Fruit fly (Drosophila melanogaster): ENCODE results near the gene CG17321.

CG17321 gene

DNA sequence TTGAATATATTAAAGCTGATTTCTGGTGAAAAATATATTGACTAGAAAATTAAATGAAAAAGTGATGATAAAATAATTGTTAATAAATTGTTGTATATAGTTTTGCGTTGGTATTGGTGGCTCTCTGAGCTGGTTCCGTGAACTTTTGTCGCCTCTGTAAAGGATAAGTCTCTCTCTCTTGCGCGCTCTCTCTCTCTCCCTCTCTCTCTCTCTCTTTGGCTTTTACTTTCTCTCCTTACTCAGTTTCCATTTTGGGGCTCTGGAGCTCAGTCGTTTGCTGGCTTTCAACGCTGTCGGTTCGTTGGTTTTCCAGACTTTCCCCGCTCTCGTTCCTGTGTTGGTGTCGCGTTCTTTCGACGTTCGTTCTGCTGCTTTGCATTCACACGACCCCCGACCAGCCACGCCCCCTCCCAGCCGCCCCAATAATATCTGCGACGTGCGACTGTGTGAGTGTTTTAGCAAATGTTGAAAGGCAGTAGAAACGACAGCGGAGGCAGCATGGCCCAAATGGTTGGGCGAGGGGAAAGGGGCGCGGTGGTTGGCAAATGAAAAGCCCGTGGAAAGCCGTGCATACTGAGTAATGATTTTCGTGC, at the start of gene CG17321:
TSS of gene CG17321 (plus strand) at position 268 of the 593 bp plus-strand sequence.
- TF ChIP-seq Hnf4 (GFP tag; optimal IDR thresholded peaks at IDR 0.05), result no peak
- no peak for TF ChIP-seq sage (GFP tag; optimal IDR thresholded peaks at IDR 0.05)
- TF ChIP-seq dl (GFP tag; optimal IDR thresholded peaks at IDR 0.05; ENCODE audit: insufficient read depth in 1 of 2, partially characterized antibody in 2 of 2), result peak; percentile 5 to 77
- TF ChIP-seq Vsx2 (GFP tag; optimal IDR thresholded peaks at IDR 0.05; ENCODE audit: partially characterized antibody), result peak; percentile 62
- no peak for TF ChIP-seq Abd-B (GFP tag; optimal IDR thresholded peaks at IDR 0.05)
- no peak for TF ChIP-seq HLH106 (tag; optimal IDR thresholded peaks at IDR 0.05)
- TF ChIP-seq N (GFP tag; optimal IDR thresholded peaks at IDR 0.05), result no peak
- no peak for TF ChIP-seq sv (GFP tag; optimal IDR thresholded peaks at IDR 0.05)
- TF ChIP-seq jim (GFP tag; optimal IDR thresholded peaks at IDR 0.05), result no peak
- TF ChIP-seq Dfd (GFP tag; optimal IDR thresholded peaks at IDR 0.05), result no peak
- TF ChIP-seq Dif (GFP tag; optimal IDR thresholded peaks at IDR 0.05; ENCODE audit: partially characterized antibody), result peak; percentile 87
- no peak for TF ChIP-seq Myc (optimal IDR thresholded peaks at IDR 0.05)

DNA sequence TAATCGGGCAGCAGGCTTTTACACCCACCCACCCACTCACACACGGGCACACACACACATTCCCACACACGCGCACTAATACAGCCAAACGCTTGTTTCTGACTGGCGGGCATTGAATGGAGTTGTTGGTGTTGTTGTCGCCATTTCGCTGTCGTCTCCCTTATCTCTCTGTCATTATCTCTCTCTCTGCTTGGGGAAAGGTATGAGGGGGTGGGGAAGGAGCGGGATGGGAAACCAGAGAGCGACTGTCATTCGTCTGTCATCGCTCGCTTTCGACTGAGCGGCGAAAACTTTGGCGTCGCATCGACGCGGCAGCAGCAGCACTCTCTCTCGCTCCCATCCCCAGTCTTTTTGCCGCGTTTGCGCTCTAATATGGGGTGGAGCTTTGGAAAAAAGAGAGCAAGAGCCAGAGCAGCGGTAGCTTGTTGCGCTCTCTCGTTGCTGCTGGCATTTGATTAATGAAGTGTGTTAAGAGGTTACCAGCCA, 49.0 kb upstream of the CG17321 start:
- no peak for TF ChIP-seq Myc (optimal IDR thresholded peaks at IDR 0.05)
- no peak for TF ChIP-seq N (GFP tag; optimal IDR thresholded peaks at IDR 0.05)
- TF ChIP-seq Hnf4 (GFP tag; optimal IDR thresholded peaks at IDR 0.05), result no peak
- TF ChIP-seq HLH106 (tag; optimal IDR thresholded peaks at IDR 0.05), result no peak
- no peak for TF ChIP-seq Hr78 (GFP tag; optimal IDR thresholded peaks at IDR 0.05)
- TF ChIP-seq dl (GFP tag; optimal IDR thresholded peaks at IDR 0.05; ENCODE audit: insufficient read depth in 1 of 2, partially characterized antibody in 2 of 2), result peak; percentile 60 to 71
- TF ChIP-seq jim (GFP tag; optimal IDR thresholded peaks at IDR 0.05), result no peak
- no peak for TF ChIP-seq Abd-B (GFP tag; optimal IDR thresholded peaks at IDR 0.05)
- no peak for TF ChIP-seq Mio (GFP tag; optimal IDR thresholded peaks at IDR 0.05)
- no peak for TF ChIP-seq usp (GFP tag; optimal IDR thresholded peaks at IDR 0.05)
- no peak for TF ChIP-seq sage (GFP tag; optimal IDR thresholded peaks at IDR 0.05)
- no peak for TF ChIP-seq Jra (GFP tag; optimal IDR thresholded peaks at IDR 0.05)
- no peak for TF ChIP-seq woc (GFP tag; optimal IDR thresholded peaks at IDR 0.05)
- TF ChIP-seq Dif (GFP tag; optimal IDR thresholded peaks at IDR 0.05; ENCODE audit: partially characterized antibody), result peak; percentile 56
- no peak for TF ChIP-seq psq (GFP tag; optimal IDR thresholded peaks at IDR 0.05)
- no peak for TF ChIP-seq dsf (GFP tag; optimal IDR thresholded peaks at IDR 0.05; ENCODE audit: borderline replicate concordance)
- TF ChIP-seq h (GFP tag; optimal IDR thresholded peaks at IDR 0.05), result peak; percentile 26
- TF ChIP-seq br (GFP tag; optimal IDR thresholded peaks at IDR 0.05), result no peak
- no peak for TF ChIP-seq foxo (GFP tag; optimal IDR thresholded peaks at IDR 0.05)
- no peak for TF ChIP-seq Dfd (GFP tag; optimal IDR thresholded peaks at IDR 0.05)
- no peak for TF ChIP-seq pan (optimal IDR thresholded peaks at IDR 0.05)
- TF ChIP-seq CG32264 (GFP tag; optimal IDR thresholded peaks at IDR 0.05), result no peak
- TF ChIP-seq OdsH (GFP tag; optimal IDR thresholded peaks at IDR 0.05), result no peak
- no peak for TF ChIP-seq CG9705 (GFP tag; optimal IDR thresholded peaks at IDR 0.05)
- peak; percentile 76 for TF ChIP-seq Vsx2 (GFP tag; optimal IDR thresholded peaks at IDR 0.05; ENCODE audit: partially characterized antibody)
- TF ChIP-seq tai (GFP tag; optimal IDR thresholded peaks at IDR 0.05), result no peak
- TF ChIP-seq CrebA (GFP tag; optimal IDR thresholded peaks at IDR 0.05; ENCODE audit: borderline replicate concordance), result no peak
- TF ChIP-seq fru (GFP tag; optimal IDR thresholded peaks at IDR 0.05), result no peak
- no peak for TF ChIP-seq Sp1 (GFP tag; optimal IDR thresholded peaks at IDR 0.05)
- TF ChIP-seq dmrt93B (GFP tag; optimal IDR thresholded peaks at IDR 0.05), result no peak
- TF ChIP-seq rgr (GFP tag; optimal IDR thresholded peaks at IDR 0.05), result no peak
- peak; percentile 32 for TF ChIP-seq Hr83 (GFP tag; optimal IDR thresholded peaks at IDR 0.05; ENCODE audit: poor library complexity, severe bottlenecking)

DNA sequence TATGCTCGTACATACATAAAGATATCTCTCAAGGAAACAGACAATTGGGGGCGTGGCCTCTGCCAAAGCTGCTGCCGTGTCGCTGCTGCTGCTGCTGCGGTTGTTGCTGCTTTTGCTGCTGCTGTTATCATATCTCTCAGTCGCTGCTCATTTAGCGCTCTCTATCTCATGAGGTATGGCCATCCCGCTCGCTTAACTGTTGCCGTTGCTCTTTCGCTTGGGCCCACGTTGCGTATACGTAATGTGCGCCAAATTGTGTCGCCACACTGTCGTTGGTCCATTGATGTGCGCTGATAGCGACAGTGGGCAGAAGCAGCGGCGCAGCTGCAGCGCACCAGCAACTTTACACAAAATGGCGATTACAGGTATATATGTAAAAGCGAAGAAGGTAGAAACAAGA, 48.5 kb upstream of the CG17321 start:
- TF ChIP-seq Hnf4 (GFP tag; optimal IDR thresholded peaks at IDR 0.05) (no peak), rgr (GFP tag; optimal IDR thresholded peaks at IDR 0.05) (no peak), Dfd (GFP tag; optimal IDR thresholded peaks at IDR 0.05) (peak; percentile 52), Dif (GFP tag; optimal IDR thresholded peaks at IDR 0.05; ENCODE audit: partially characterized antibody) (peak; percentile 7)

DNA sequence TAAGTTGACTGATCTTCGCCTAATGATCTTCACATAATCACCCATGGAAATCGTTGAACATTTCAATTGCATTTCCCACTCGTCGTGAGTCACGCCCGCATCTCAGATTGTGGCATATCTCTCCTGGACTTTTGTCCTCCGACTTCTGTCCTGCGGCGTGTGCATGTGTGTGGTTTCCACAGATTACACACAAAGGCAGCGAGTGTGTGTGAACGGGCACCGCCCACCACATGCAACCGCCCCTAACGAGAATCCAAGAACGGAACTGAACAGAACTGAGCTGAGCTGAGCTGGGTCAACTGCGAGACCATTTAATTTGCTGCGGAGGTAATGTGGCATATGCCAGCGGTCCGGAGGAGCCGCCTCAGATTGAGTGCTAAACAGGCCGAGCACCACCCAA, 43.3 kb upstream of the CG17321 start:
- TF ChIP-seq Myc (optimal IDR thresholded peaks at IDR 0.05) (no peak), Hnf4 (GFP tag; optimal IDR thresholded peaks at IDR 0.05) (no peak), h (GFP tag; optimal IDR thresholded peaks at IDR 0.05) (no peak), Abd-B (GFP tag; optimal IDR thresholded peaks at IDR 0.05) (no peak), lola (GFP tag; optimal IDR thresholded peaks at IDR 0.05) (no peak), dsf (GFP tag; optimal IDR thresholded peaks at IDR 0.05; ENCODE audit: borderline replicate concordance) (no peak), sage (GFP tag; optimal IDR thresholded peaks at IDR 0.05) (no peak), OdsH (GFP tag; optimal IDR thresholded peaks at IDR 0.05) (no peak)
